Worm (Caenorhabditis elegans): ENCODE measurements around the gene sri-51.

The sri-51 gene

ce11 chrII:3170089-3170488 lies 28.8 kb downstream of the sri-51 start, which contains the start of gene fbxc-55:
Gene fbxc-55, minus strand, starts transcription at chrII:3170189.
- no peak for TF ChIP-seq unc-120 (tag; optimal IDR thresholded peaks at IDR 0.05; ENCODE audit: poor library complexity, severe bottlenecking)
- TF ChIP-seq flh-1 (GFP tag; optimal IDR thresholded peaks at IDR 0.05) = no peak

- TF ChIP-seq elt-3 (tag; optimal IDR thresholded peaks at IDR 0.05) = no peak
- TF ChIP-seq lin-13 (tag; optimal IDR thresholded peaks at IDR 0.05) = no peak
- TF ChIP-seq ztf-11 (tag; optimal IDR thresholded peaks at IDR 0.05) = no peak
- TF ChIP-seq ceh-83 (GFP tag; optimal IDR thresholded peaks at IDR 0.05) = no peak
These were observed 39.9 kb downstream of the sri-51 start, which contains the start of gene sri-34 for ce11 chrII:3158985-3159384. Gene sri-34, minus strand, starts transcription at chrII:3159085.

ce11 chrII:3156749-3157148 lies 42.1 kb downstream of the sri-51 start, which contains the start of gene sri-33:
Gene sri-33, minus strand, starts transcription at chrII:3156849.
- TF ChIP-seq zip-8 (tag; optimal IDR thresholded peaks at IDR 0.05) = no peak
- no peak for TF ChIP-seq ceh-83 (GFP tag; optimal IDR thresholded peaks at IDR 0.05)
- no peak for TF ChIP-seq cnd-1 (tag; optimal IDR thresholded peaks at IDR 0.05)
- TF ChIP-seq lin-13 (tag; optimal IDR thresholded peaks at IDR 0.05) = no peak
- no peak for TF ChIP-seq sptf-1 (tag; optimal IDR thresholded peaks at IDR 0.05)
- TF ChIP-seq mls-2 (tag; optimal IDR thresholded peaks at IDR 0.05) = no peak
- TF ChIP-seq unc-62 (GFP tag; optimal IDR thresholded peaks at IDR 0.05) = no peak
- no peak for TF ChIP-seq flh-1 (GFP tag; optimal IDR thresholded peaks at IDR 0.05)
- no peak for TF ChIP-seq mep-1 (tag; optimal IDR thresholded peaks at IDR 0.05)
- TF ChIP-seq lsy-2 (tag; optimal IDR thresholded peaks at IDR 0.05) = no peak
- TF ChIP-seq unc-39 (tag; optimal IDR thresholded peaks at IDR 0.05) = no peak
- TF ChIP-seq unc-120 (tag; optimal IDR thresholded peaks at IDR 0.05; ENCODE audit: poor library complexity, severe bottlenecking) = no peak

- TF ChIP-seq mab-5 (tag; optimal IDR thresholded peaks at IDR 0.05) (no peak), unc-62 (GFP tag; optimal IDR thresholded peaks at IDR 0.05) (no peak), hlh-1 (tag; optimal IDR thresholded peaks at IDR 0.05) (no peak), unc-39 (tag; optimal IDR thresholded peaks at IDR 0.05) (no peak), zip-8 (tag; optimal IDR thresholded peaks at IDR 0.05) (no peak), ham-2 (GFP tag; optimal IDR thresholded peaks at IDR 0.05) (no peak)
These were observed 44.5 kb downstream of the sri-51 start, which contains the start of gene sri-32 for ce11 chrII:3154383-3154782. Gene sri-32, minus strand, starts transcription at chrII:3154483.

- no peak for TF ChIP-seq mls-2 (tag; optimal IDR thresholded peaks at IDR 0.05)
- TF ChIP-seq sem-2 (GFP tag; optimal IDR thresholded peaks at IDR 0.05) = no peak
- no peak for TF ChIP-seq lin-32 (GFP tag; optimal IDR thresholded peaks at IDR 0.05)
- no peak for TF ChIP-seq ces-1 (GFP tag; optimal IDR thresholded peaks at IDR 0.05)
- TF ChIP-seq elt-1 (tag; optimal IDR thresholded peaks at IDR 0.05; ENCODE audit: borderline replicate concordance, insufficient read depth) = no peak
- TF ChIP-seq snpc-4 (tag; optimal IDR thresholded peaks at IDR 0.05) = no peak
- no peak for TF ChIP-seq drap-1 (GFP tag; optimal IDR thresholded peaks at IDR 0.05)
- TF ChIP-seq mab-5 (tag; optimal IDR thresholded peaks at IDR 0.05) = no peak
- no peak for TF ChIP-seq tbx-8 (GFP tag; optimal IDR thresholded peaks at IDR 0.05)
- TF ChIP-seq ceh-43 (GFP tag; optimal IDR thresholded peaks at IDR 0.05) = no peak
- no peak for TF ChIP-seq ceh-39 (tag; optimal IDR thresholded peaks at IDR 0.05)
- no peak for TF ChIP-seq elt-3 (tag; optimal IDR thresholded peaks at IDR 0.05)
- no peak for TF ChIP-seq ceh-83 (GFP tag; optimal IDR thresholded peaks at IDR 0.05)
- no peak for TF ChIP-seq nhr-237 (tag; optimal IDR thresholded peaks at IDR 0.05)
- no peak for TF ChIP-seq ztf-11 (tag; optimal IDR thresholded peaks at IDR 0.05)
These were observed 47.3 kb downstream of the sri-51 start, which contains the start of the genes T10D4.14 and T10D4.19 for ce11 chrII:3151615-3152014. Gene T10D4.14, minus strand, starts transcription at chrII:3151715. Gene T10D4.19, plus strand, starts transcription at chrII:3151918.

DNA sequence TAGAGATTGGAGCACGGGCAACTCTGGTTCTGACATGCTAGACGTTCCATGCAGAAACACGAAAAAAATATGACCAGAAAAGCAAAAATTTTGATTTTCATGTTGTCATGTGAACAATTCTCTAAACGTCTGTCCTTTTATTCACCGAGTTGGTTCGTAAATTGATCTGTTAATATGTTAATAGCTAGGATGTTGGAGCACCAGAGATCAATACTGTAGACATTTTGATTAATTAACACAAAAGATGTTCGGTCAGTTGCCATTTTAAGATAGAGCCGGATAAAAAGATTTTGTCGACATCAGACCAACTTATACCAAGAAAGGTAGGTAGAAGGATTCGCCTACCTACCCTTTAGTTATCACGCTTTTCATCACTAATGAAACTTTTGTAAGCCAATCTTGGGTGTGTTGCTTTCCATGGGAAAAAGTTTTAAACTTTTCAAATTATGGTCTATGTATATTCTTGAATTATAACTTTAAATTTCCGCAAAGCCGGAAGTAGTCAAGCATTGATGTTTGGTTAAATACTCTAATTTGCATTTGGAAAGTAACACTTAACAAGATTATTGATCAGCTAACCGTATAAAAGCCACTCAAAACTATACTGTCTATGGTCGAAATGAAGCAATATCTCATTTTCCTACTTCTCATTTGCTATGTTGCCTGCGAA lies 49.2 kb downstream of the sri-51 start, which contains the start of the genes T10D4.11 and T10D4.1:
Gene T10D4.11, minus strand, starts transcription at position 101 of the 670 bp plus-strand sequence.
Gene T10D4.1, plus strand, starts transcription at position 620 of the 670 bp plus-strand sequence.
- TF ChIP-seq sem-2 (GFP tag; optimal IDR thresholded peaks at IDR 0.05) (no peak), lin-32 (GFP tag; optimal IDR thresholded peaks at IDR 0.05) (no peak), ces-1 (GFP tag; optimal IDR thresholded peaks at IDR 0.05) (no peak), ztf-11 (tag; optimal IDR thresholded peaks at IDR 0.05) (no peak), bed-3 (GFP tag; optimal IDR thresholded peaks at IDR 0.05) (no peak), tbx-8 (GFP tag; optimal IDR thresholded peaks at IDR 0.05) (no peak), cnd-1 (tag; optimal IDR thresholded peaks at IDR 0.05) (no peak), mab-5 (tag; optimal IDR thresholded peaks at IDR 0.05) (no peak), flh-1 (GFP tag; optimal IDR thresholded peaks at IDR 0.05) (no peak), M03D4.4 (tag; optimal IDR thresholded peaks at IDR 0.05) (no peak), nhr-76 (tag; optimal IDR thresholded peaks at IDR 0.05) (no peak)

Data from whole organism, mixed stage, embryonic.